Fruit fly (Drosophila melanogaster) Kc167 (cell line): ENCODE measurements around the gene CG33777.

Source experiments
- Myc ChIP-seq: fragments of >200 bp; optimal IDR thresholded peaks from 2 replicates; lab custom pipeline; 2017; ENCODE audit warnings: missing external identifiers
- Sin3A ChIP-seq: fragments of >200 bp; optimal IDR thresholded peaks from 2 replicates; lab custom pipeline; 2018; ENCODE audit warnings: missing external identifiers
- h ChIP-seq: fragments of >200 bp; optimal IDR thresholded peaks from 3 replicates; lab custom pipeline; 2018; ENCODE audit warnings: missing external identifiers
- insv ChIP-seq: fragments of >200 bp; optimal IDR thresholded peaks from 3 replicates; lab custom pipeline; 2018; ENCODE audit warnings: missing external identifiers
- psq ChIP-seq: fragments of >200 bp; optimal IDR thresholded peaks from 2 replicates; lab custom pipeline; 2017; ENCODE audit warnings: missing external identifiers
- ttk ChIP-seq: sonication (Bioruptor generic); optimal IDR thresholded peaks from 2 replicates; lab custom pipeline; 2017; ENCODE audit warnings: missing external identifiers

DNA sequence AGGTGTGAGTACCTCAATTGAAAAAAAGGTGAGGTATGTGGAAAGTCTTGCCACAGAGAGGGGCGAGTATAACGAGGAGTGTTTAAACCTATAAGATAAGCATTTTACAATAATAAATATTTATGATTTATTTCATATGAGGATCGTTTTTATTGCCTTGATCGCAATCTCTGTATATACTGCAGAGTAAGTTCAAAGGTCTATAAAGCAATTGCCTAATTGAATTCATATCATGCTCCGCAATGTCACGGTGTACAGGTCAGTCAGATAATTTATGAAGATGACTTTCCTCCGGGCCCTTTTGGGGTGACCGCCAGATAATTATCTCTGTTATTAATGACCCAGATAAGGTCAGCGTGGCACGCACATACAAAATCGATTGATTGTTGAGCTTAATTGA lies 6.7 kb downstream of the CG33777 start:
- TF ChIP-seq h (lab: Kevin White, UChicago) (no peak), Sin3A (no peak), Myc (no peak), insv (no peak), psq (lab: Kevin White, UChicago) (no peak), ttk (lab: Kevin White, UChicago) (no peak)
